Comparison of ENCODE assay signal across 5 worm cellular contexts in genomic region chrIV:3742426-3742839, ce11.
TF ChIP-seq lines count a peak whose summit lies in the region.

No protein-coding gene starts in this region.

TF ChIP-seq in whole organism, L1 larva, 84 proteins besides CTCF, POLR2A, EP300 and RAD21 (continues in another document):
- TF ChIP-seq nhr-47 (tag; optimal IDR thresholded peaks at IDR 0.05; lab: Kevin White, UChicago) (peak; percentile 86), zip-4 (GFP tag; optimal IDR thresholded peaks at IDR 0.05; lab: Kevin White, UChicago) (peak; percentile 39), mdl-1 (tag; optimal IDR thresholded peaks at IDR 0.05; lab: Kevin White, UChicago) (peak in 1 of 2 experiments; percentile 81), zag-1 (tag; optimal IDR thresholded peaks at IDR 0.05; lab: Kevin White, UChicago) (no peak), sptf-1 (tag; optimal IDR thresholded peaks at IDR 0.05; lab: Kevin White, UChicago) (no peak), fos-1 (tag; optimal IDR thresholded peaks at IDR 0.05; lab: Kevin White, UChicago) (peak; percentile 84), ztf-4 (tag; optimal IDR thresholded peaks at IDR 0.05; lab: Kevin White, UChicago) (peak; percentile 86), dsc-1 (tag; optimal IDR thresholded peaks at IDR 0.05; lab: Kevin White, UChicago) (peak; percentile 68), elt-3 (tag; optimal IDR thresholded peaks at IDR 0.05; lab: Kevin White, UChicago) (peak in 2 of 6 experiments; percentile 46 to 58), lir-3 (tag; optimal IDR thresholded peaks at IDR 0.05; lab: Kevin White, UChicago; ENCODE audit: poor library complexity) (peak; percentile 57), pag-3 (tag; optimal IDR thresholded peaks at IDR 0.05; lab: Kevin White, UChicago; ENCODE audit: borderline replicate concordance, insufficient read depth) (no peak), snu-23 (GFP tag; optimal IDR thresholded peaks at IDR 0.05; lab: Kevin White, UChicago) (peak; percentile 94), fkh-10 (GFP tag; optimal IDR thresholded peaks at IDR 0.05; lab: Kevin White, UChicago) (peak; percentile 7), aly-2 (tag; optimal IDR thresholded peaks at IDR 0.05; lab: Kevin White, UChicago) (peak; percentile 57), vab-15 (tag; optimal IDR thresholded peaks at IDR 0.05; lab: Kevin White, UChicago) (no peak), egl-27 (tag; optimal IDR thresholded peaks at IDR 0.05; lab: Kevin White, UChicago) (peak in 1 of 2 experiments; percentile 70), pqm-1 (tag; optimal IDR thresholded peaks at IDR 0.05; lab: Kevin White, UChicago) (peak; percentile 17)

TF ChIP-seq in whole organism, L3 larva, 47 proteins besides CTCF, POLR2A, EP300 and RAD21 (continues in another document):
- TF ChIP-seq zag-1 (tag; optimal IDR thresholded peaks at IDR 0.05; lab: Kevin White, UChicago) (no peak), mml-1 (tag; optimal IDR thresholded peaks at IDR 0.05; lab: Kevin White, UChicago) (no peak), snpc-4 (tag; optimal IDR thresholded peaks at IDR 0.05; lab: Kevin White, UChicago) (peak; percentile 36), nhr-25 (tag; optimal IDR thresholded peaks at IDR 0.05; lab: Kevin White, UChicago) (peak; percentile 88), pqm-1 (tag; optimal IDR thresholded peaks at IDR 0.05; lab: Kevin White, UChicago) (peak; percentile 72), fkh-2 (tag; optimal IDR thresholded peaks at IDR 0.05; lab: Kevin White, UChicago) (no peak), lin-39 (tag; optimal IDR thresholded peaks at IDR 0.05; lab: Kevin White, UChicago) (peak; percentile 82), elt-1 (tag; optimal IDR thresholded peaks at IDR 0.05; lab: Kevin White, UChicago) (no peak), skn-1 (tag; optimal IDR thresholded peaks at IDR 0.05; lab: Kevin White, UChicago) (peak; percentile 80), nhr-11 (tag; optimal IDR thresholded peaks at IDR 0.05; lab: Kevin White, UChicago) (no peak), jun-1 (tag; optimal IDR thresholded peaks at IDR 0.05; lab: Kevin White, UChicago) (peak; percentile 85), tbx-2 (tag; optimal IDR thresholded peaks at IDR 0.05; lab: Kevin White, UChicago) (peak; percentile 60), ceh-9 (tag; optimal IDR thresholded peaks at IDR 0.05; lab: Kevin White, UChicago) (no peak), nhr-43 (tag; optimal IDR thresholded peaks at IDR 0.05; lab: Kevin White, UChicago; ENCODE audit: poor library complexity, severe bottlenecking) (peak; percentile 51), fos-1 (tag; optimal IDR thresholded peaks at IDR 0.05; lab: Kevin White, UChicago) (no peak), egl-5 (tag; optimal IDR thresholded peaks at IDR 0.05; lab: Kevin White, UChicago) (peak; percentile 86), lsy-12 (tag; optimal IDR thresholded peaks at IDR 0.05; lab: Kevin White, UChicago) (peak; percentile 48), ZK546.5 (tag; optimal IDR thresholded peaks at IDR 0.05; lab: Kevin White, UChicago) (no peak), nhr-237 (tag; optimal IDR thresholded peaks at IDR 0.05; lab: Kevin White, UChicago) (no peak)

TF ChIP-seq in whole organism, early embryonic, 17 proteins besides CTCF, POLR2A, EP300 and RAD21:
- TF ChIP-seq hmg-4 (GFP tag; optimal IDR thresholded peaks at IDR 0.05; lab: Kevin White, UChicago), result peak; percentile 73
- TF ChIP-seq F13C5.2 (tag; optimal IDR thresholded peaks at IDR 0.05; lab: Kevin White, UChicago), result peak; percentile 28
- no peak for TF ChIP-seq flt-1 (GFP tag; IDR thresholded peaks at IDR 0.05; lab: Robert Waterston, UW)
- no peak for TF ChIP-seq B0310.2 (tag; optimal IDR thresholded peaks at IDR 0.05; lab: Kevin White, UChicago)
- no peak for TF ChIP-seq tbx-37 (GFP tag; conservative IDR thresholded peaks at IDR 0.05; lab: Robert Waterston, UW)

TF ChIP-seq in whole organism, midembryonic, 9 proteins besides CTCF, POLR2A, EP300 and RAD21:
- TF ChIP-seq flt-1 (GFP tag; IDR thresholded peaks at IDR 0.05; lab: Robert Waterston, UW) (0 out of 2 replicates have a peak, but pooled peaks have one; percentile 47), med-1 (GFP tag; optimal IDR thresholded peaks at IDR 0.05; lab: Kevin White, UChicago; ENCODE audit: insufficient read depth) (no peak), T22C8.4 (GFP tag; IDR thresholded peaks at IDR 0.05; lab: Robert Waterston, UW) (peak; percentile 85), tab-1 (GFP tag; IDR thresholded peaks at IDR 0.05; lab: Robert Waterston, UW) (no peak), ztf-29 (GFP tag; IDR thresholded peaks at IDR 0.05; lab: Robert Waterston, UW) (no peak), klf-2 (GFP tag; conservative IDR thresholded peaks at IDR 0.05; lab: Robert Waterston, UW) (no peak), ztf-23 (GFP tag; IDR thresholded peaks at IDR 0.05; lab: Robert Waterston, UW) (no peak), ref-1 (GFP tag; conservative IDR thresholded peaks at IDR 0.05; lab: Robert Waterston, UW) (no peak), cog-1 (tag; optimal IDR thresholded peaks at IDR 0.05; lab: Kevin White, UChicago) (peak; percentile 79)

TF ChIP-seq in whole organism, young adult, 124 proteins besides CTCF, POLR2A, EP300 and RAD21 (continues in another document):
- TF ChIP-seq ztf-22 (GFP tag; optimal IDR thresholded peaks at IDR 0.05; lab: Kevin White, UChicago) (peak; percentile 3), cebp-1 (GFP tag; IDR thresholded peaks at IDR 0.05; lab: Robert Waterston, UW) (no peak), cebp-1 (tag; optimal IDR thresholded peaks at IDR 0.05; lab: Kevin White, UChicago) (peak; percentile 79), ztf-18 (tag; optimal IDR thresholded peaks at IDR 0.05; lab: Kevin White, UChicago) (no peak), ceh-100 (GFP tag; IDR thresholded peaks at IDR 0.05; lab: Robert Waterston, UW) (no peak), dox-1 (GFP tag; IDR thresholded peaks at IDR 0.05; lab: Robert Waterston, UW) (peak; percentile 67; the same call in 1 of the 2 replicates), snpc-4 (GFP tag; optimal IDR thresholded peaks at IDR 0.05; lab: Kevin White, UChicago) (no peak), snpc-4 (tag; optimal IDR thresholded peaks at IDR 0.05; lab: Kevin White, UChicago) (peak in 2 of 4 experiments; percentile 31 to 75), hmg-1.2 (GFP tag; IDR thresholded peaks at IDR 0.05; lab: Robert Waterston, UW) (peak; percentile 87), rpc-1 (optimal IDR thresholded peaks at IDR 0.05; lab: Kevin White, UChicago) (no peak), rpc-1 (tag; optimal IDR thresholded peaks at IDR 0.05; lab: Kevin White, UChicago) (no peak), hsf-1 (GFP tag; IDR thresholded peaks at IDR 0.05; lab: Robert Waterston, UW) (no peak), let-607 (tag; optimal IDR thresholded peaks at IDR 0.05; lab: Kevin White, UChicago) (no peak), ets-4 (GFP tag; optimal IDR thresholded peaks at IDR 0.05; lab: Kevin White, UChicago) (peak; percentile 78), lsl-1 (GFP tag; optimal IDR thresholded peaks at IDR 0.05; lab: Kevin White, UChicago) (no peak), ceh-58 (GFP tag; IDR thresholded peaks at IDR 0.05; lab: Robert Waterston, UW) (no peak), lin-40 (tag; optimal IDR thresholded peaks at IDR 0.05; lab: Kevin White, UChicago) (peak; percentile 60), pha-4 (tag; optimal IDR thresholded peaks at IDR 0.05; lab: Kevin White, UChicago) (peak; percentile 9), attf-5 (GFP tag; optimal IDR thresholded peaks at IDR 0.05; lab: Kevin White, UChicago) (peak; percentile 75), akir-1 (GFP tag; optimal IDR thresholded peaks at IDR 0.05; lab: Kevin White, UChicago) (no peak), nhr-80 (tag; optimal IDR thresholded peaks at IDR 0.05; lab: Kevin White, UChicago) (peak; percentile 48), C17E4.6 (GFP tag; IDR thresholded peaks at IDR 0.05; lab: Robert Waterston, UW) (no peak), sptf-2 (GFP tag; optimal IDR thresholded peaks at IDR 0.05; lab: Kevin White, UChicago) (no peak), egl-18 (GFP tag; IDR thresholded peaks at IDR 0.05; lab: Robert Waterston, UW) (no peak), Y53G8AR.9 (GFP tag; conservative IDR thresholded peaks at IDR 0.05; lab: Robert Waterston, UW) (no peak), ceh-27 (GFP tag; optimal IDR thresholded peaks at IDR 0.05; lab: Kevin White, UChicago) (peak; percentile 38), tbp1 (GFP tag; optimal IDR thresholded peaks at IDR 0.05; lab: Kevin White, UChicago) (peak; percentile 20), Y56A3A.18 (GFP tag; IDR thresholded peaks at IDR 0.05; lab: Robert Waterston, UW) (no peak), lin-26 (GFP tag; IDR thresholded peaks at IDR 0.05; lab: Robert Waterston, UW) (peak; percentile 70), hlh-12 (tag; optimal IDR thresholded peaks at IDR 0.05; lab: Kevin White, UChicago) (no peak), F57C9.4 (tag; optimal IDR thresholded peaks at IDR 0.05; lab: Kevin White, UChicago) (no peak), aptf-3 (GFP tag; IDR thresholded peaks at IDR 0.05; lab: Robert Waterston, UW) (no peak), T26A5.8 (tag; optimal IDR thresholded peaks at IDR 0.05; lab: Kevin White, UChicago) (no peak), pbrm-1 (GFP tag; IDR thresholded peaks at IDR 0.05; lab: Robert Waterston, UW) (no peak; the same call in 1 of the 2 replicates), hmg-20 (GFP tag; IDR thresholded peaks at IDR 0.05; lab: Robert Waterston, UW) (0 out of 2 replicates have a peak, but pooled peaks have one; percentile 24), hrde-1 (tag; optimal IDR thresholded peaks at IDR 0.05; lab: Kevin White, UChicago; ENCODE audit: borderline replicate concordance) (no peak), mcd-1 (GFP tag; IDR thresholded peaks at IDR 0.05; lab: Robert Waterston, UW) (peak; percentile 67), madf-8 (GFP tag; conservative IDR thresholded peaks at IDR 0.05; lab: Robert Waterston, UW) (no peak), madf-10 (tag; optimal IDR thresholded peaks at IDR 0.05; lab: Kevin White, UChicago) (peak; percentile 36), F57A8.1 (GFP tag; optimal IDR thresholded peaks at IDR 0.05; lab: Kevin White, UChicago) (no peak), aptf-2 (GFP tag; conservative IDR thresholded peaks at IDR 0.05; lab: Robert Waterston, UW) (no peak), zfh-2 (GFP tag; conservative IDR thresholded peaks at IDR 0.05; lab: Robert Waterston, UW) (peak; percentile 71), B0336.3 (GFP tag; IDR thresholded peaks at IDR 0.05; lab: Robert Waterston, UW) (peak; percentile 69; the same call in 1 of the 2 replicates), Y95B8A.8 (GFP tag; IDR thresholded peaks at IDR 0.05; lab: Robert Waterston, UW) (no peak), Y79H2A.3 (GFP tag; conservative IDR thresholded peaks at IDR 0.05; lab: Robert Waterston, UW) (no peak), repo-1 (tag; optimal IDR thresholded peaks at IDR 0.05; lab: Kevin White, UChicago) (no peak), xnd-1 (tag; optimal IDR thresholded peaks at IDR 0.05; lab: Kevin White, UChicago) (no peak), madf-6 (GFP tag; IDR thresholded peaks at IDR 0.05; lab: Robert Waterston, UW) (no peak)

Comparison
In these comparisons a context has a peak if more than half of its experiments do, and no peak if none do; other contexts are left out.
1. Of the 8 proteins assayed by ChIP-seq in both whole organism, young adult and whole organism, L1 larva: peak only in whole organism, young adult: none; only in whole organism, L1 larva: ama-1, dpl-1, efl-1 and nhr-90; in both: none; in neither: 2; mixed calls (peak in some experiments, not most) for 2.